Worm (Caenorhabditis elegans) whole organism, L2 larva: ENCODE data around the gene R04B5.5.
A peak's percentile ranks its signal among the peaks of the same experiment; 100 is the strongest.

Experiments
- R02D3.7 ChIP-seq: fragments of 150-350 bp; optimal IDR thresholded peaks from 2 replicates; lab custom pipeline; 2014; ENCODE audit warnings: missing biosample characterization, missing genetic modification characterization
- ZK546.5 ChIP-seq: sonication (generic microtip); optimal IDR thresholded peaks from 2 replicates; lab custom pipeline; 2017; ENCODE audit warnings: missing biosample characterization, missing genetic modification characterization
- alr-1 ChIP-seq: fragments of 150-350 bp; optimal IDR thresholded peaks from 2 replicates; lab custom pipeline; 2014; ENCODE audit warnings: missing biosample characterization, missing genetic modification characterization
- aly-2 ChIP-seq: fragments of 150-350 bp; optimal IDR thresholded peaks from 2 replicates; lab custom pipeline; 2014; ENCODE audit warnings: missing biosample characterization, missing genetic modification characterization
- ama-1 ChIP-seq: fragments of 150-350 bp; optimal IDR thresholded peaks from 2 replicates; lab custom pipeline; 2018; ENCODE audit warnings: inconsistent platforms
- ceh-16 ChIP-seq: fragments of 150-350 bp; optimal IDR thresholded peaks from 2 replicates; lab custom pipeline; 2014; ENCODE audit warnings: missing biosample characterization, missing genetic modification characterization
- ceh-82 ChIP-seq: fragments of 150-350 bp; optimal IDR thresholded peaks from 2 replicates; lab custom pipeline; 2014; ENCODE audit warnings: missing biosample characterization, missing genetic modification characterization
- crh-2 ChIP-seq: sonication (generic microtip); optimal IDR thresholded peaks from 2 replicates; lab custom pipeline; 2017; ENCODE audit warnings: missing biosample characterization, missing genetic modification characterization
- dmd-4 ChIP-seq: sonication (generic microtip); optimal IDR thresholded peaks from 2 replicates; lab custom pipeline; 2017; ENCODE audit warnings: missing biosample characterization, missing genetic modification characterization
- elt-1 ChIP-seq: fragments of 150-350 bp; optimal IDR thresholded peaks from 2 replicates; lab custom pipeline; 2014; ENCODE audit warnings: missing biosample characterization, missing genetic modification characterization
- fos-1 ChIP-seq: fragments of 150-350 bp; optimal IDR thresholded peaks from 2 replicates; lab custom pipeline; 2014; ENCODE audit warnings: missing biosample characterization, missing genetic modification characterization
- gmeb-1 ChIP-seq: fragments of 150-350 bp; optimal IDR thresholded peaks from 2 replicates; lab custom pipeline; 2014; ENCODE audit warnings: missing biosample characterization, missing genetic modification characterization
- lin-11 ChIP-seq: fragments of 150-350 bp; sonication (generic microtip); optimal IDR thresholded peaks from 2 replicates; lab custom pipeline; 2014; ENCODE audit warnings: missing biosample characterization, missing genetic modification characterization, inconsistent platforms, mixed read lengths
- lin-13 ChIP-seq: fragments of 150-350 bp; optimal IDR thresholded peaks from 2 replicates; lab custom pipeline; 2014; ENCODE audit warnings: missing biosample characterization, missing genetic modification reagents, missing genetic modification characterization
- lin-39 ChIP-seq: fragments of 150-350 bp; optimal IDR thresholded peaks from 2 replicates; lab custom pipeline; 2014; ENCODE audit warnings: missing biosample characterization, missing genetic modification reagents, missing genetic modification characterization
- lsy-2 ChIP-seq, 2 experiments: fragments of 150-350 bp in 1 of 2; sonication (generic microtip) in 1 of 2; optimal IDR thresholded peaks; 2 replicates each; lab custom pipeline; 2014 to 2017; ENCODE audit warnings: missing biosample characterization in 2 of 2, missing genetic modification characterization in 2 of 2
- mdl-1 ChIP-seq, 2 experiments: fragments of 150-350 bp in 1 of 2; sonication (generic microtip) in 1 of 2; optimal IDR thresholded peaks; 2 replicates each; lab custom pipeline; 2017; ENCODE audit warnings: missing biosample characterization in 2 of 2, missing genetic modification characterization in 2 of 2
- nhr-10 ChIP-seq: sonication (generic microtip); optimal IDR thresholded peaks from 2 replicates; lab custom pipeline; 2017; ENCODE audit warnings: missing biosample characterization, missing genetic modification characterization
- nhr-11 ChIP-seq: fragments of 150-350 bp; optimal IDR thresholded peaks from 2 replicates; lab custom pipeline; 2014; ENCODE audit warnings: missing biosample characterization, missing genetic modification characterization
- nhr-12 ChIP-seq: fragments of 150-350 bp; optimal IDR thresholded peaks from 2 replicates; lab custom pipeline; 2014; ENCODE audit warnings: missing biosample characterization, missing genetic modification characterization
- nhr-129 ChIP-seq: fragments of 150-350 bp; optimal IDR thresholded peaks from 2 replicates; lab custom pipeline; 2014; ENCODE audit warnings: missing biosample characterization, missing genetic modification characterization
- nhr-237 ChIP-seq: fragments of 150-350 bp; optimal IDR thresholded peaks from 2 replicates; lab custom pipeline; 2014; ENCODE audit warnings: missing biosample characterization, missing genetic modification characterization
- nhr-25 ChIP-seq: fragments of 150-350 bp; sonication (generic microtip); optimal IDR thresholded peaks from 3 replicates; lab custom pipeline; 2014; ENCODE audit warnings: missing biosample characterization, missing genetic modification characterization
- nhr-6 ChIP-seq: fragments of 150-350 bp; optimal IDR thresholded peaks from 2 replicates; lab custom pipeline; 2014; ENCODE audit warnings: missing biosample characterization, missing genetic modification characterization
- nhr-77 ChIP-seq: fragments of 150-350 bp; optimal IDR thresholded peaks from 2 replicates; lab custom pipeline; 2014; ENCODE audit warnings: missing biosample characterization, missing genetic modification characterization
- peb-1 ChIP-seq: fragments of 150-350 bp; optimal IDR thresholded peaks from 2 replicates; lab custom pipeline; 2014; ENCODE audit warnings: missing biosample characterization, missing genetic modification characterization
- skn-1 ChIP-seq: sonication (generic microtip); optimal IDR thresholded peaks from 2 replicates; lab custom pipeline; 2017; ENCODE audit warnings: missing biosample characterization, missing genetic modification characterization
- snpc-4 ChIP-seq: fragments of 150-350 bp; optimal IDR thresholded peaks from 2 replicates; lab custom pipeline; 2014; ENCODE audit warnings: missing biosample characterization, missing genetic modification characterization
- unc-39 ChIP-seq: fragments of 150-350 bp; optimal IDR thresholded peaks from 2 replicates; lab custom pipeline; 2014; ENCODE audit warnings: missing biosample characterization, missing genetic modification characterization
- unc-62 ChIP-seq: fragments of 150-350 bp; optimal IDR thresholded peaks from 2 replicates; lab custom pipeline; 2014; ENCODE audit warnings: missing biosample characterization, missing genetic modification reagents, missing genetic modification characterization
- zag-1 ChIP-seq: fragments of 150-350 bp; optimal IDR thresholded peaks from 2 replicates; lab custom pipeline; 2014; ENCODE audit warnings: missing biosample characterization, missing genetic modification characterization
- ztf-1 ChIP-seq: fragments of 200-800 bp; sonication (Bioruptor generic); conservative IDR thresholded peaks from 2 replicates; pipeline ENCODE4 v1.3.6; 2022; ENCODE audit warnings: missing genetic modification characterization, missing compliant biosample characterization
- ztf-11 ChIP-seq: sonication (generic microtip); optimal IDR thresholded peaks from 2 replicates; lab custom pipeline; 2017; ENCODE audit warnings: missing biosample characterization, missing genetic modification characterization

R04B5.5 gene

DNA sequence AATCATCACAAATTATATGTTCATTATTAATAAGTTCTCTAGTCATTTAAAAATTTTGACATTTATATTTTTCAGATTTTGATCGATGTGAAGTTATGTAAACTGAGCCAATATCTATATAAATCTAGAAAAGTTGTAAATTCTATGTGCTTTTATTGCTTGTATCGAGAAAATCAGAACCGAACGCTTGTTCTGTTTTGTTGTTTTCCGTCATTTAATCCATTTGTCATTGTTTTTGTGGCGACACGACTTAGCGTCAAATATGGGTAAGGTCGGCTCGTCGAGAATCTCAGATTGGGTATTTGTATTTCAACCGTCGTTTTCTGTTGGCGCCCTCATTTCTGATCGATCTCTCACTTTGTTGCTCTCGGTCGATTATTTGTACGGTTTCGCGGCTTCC, 27.0 kb downstream of the R04B5.5 start, which contains the start of gene cht-5:
cht-5 (plus strand) TSS at position 301 of the 400 bp plus-strand sequence.
- TF ChIP-seq snpc-4 (tag; lab: Kevin White, UChicago) (no peak), unc-39 (tag; lab: Kevin White, UChicago) (no peak), ceh-82 (tag; lab: Kevin White, UChicago) (no peak), lin-39 (tag; lab: Kevin White, UChicago) (no peak), nhr-77 (tag; lab: Kevin White, UChicago) (no peak), mdl-1 (tag; optimal IDR thresholded peaks at IDR 0.05; lab: Kevin White, UChicago) (no peak), elt-1 (tag; lab: Kevin White, UChicago) (no peak)

DNA sequence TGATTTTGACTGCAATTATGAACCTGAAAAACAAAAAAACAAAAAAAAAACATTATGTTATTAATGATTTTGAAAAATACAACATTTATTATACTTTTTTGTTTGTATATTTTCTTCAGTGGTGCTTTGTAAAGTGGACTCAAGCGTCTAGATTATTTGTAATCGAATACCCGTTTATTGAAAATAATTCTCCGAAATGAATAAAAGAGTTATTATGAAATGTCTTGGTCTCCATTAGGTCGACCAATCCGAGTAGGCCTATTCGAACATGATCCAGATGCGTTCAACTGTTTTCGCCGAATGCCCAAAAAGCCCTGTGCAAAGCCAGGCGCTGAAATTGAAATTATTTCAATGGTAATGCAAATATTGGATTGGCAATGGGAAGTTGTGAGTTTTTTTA, 30.2 kb downstream of the R04B5.5 start, which contains the start of gene C08B6.5:
C08B6.5 (plus strand) TSS at position 301 of the 400 bp plus-strand sequence.
- TF ChIP-seq nhr-12 (no peak), nhr-11 (tag; lab: Kevin White, UChicago) (no peak), zag-1 (tag; lab: Kevin White, UChicago) (no peak), snpc-4 (tag; lab: Kevin White, UChicago) (no peak), peb-1 (tag; lab: Kevin White, UChicago) (no peak), nhr-237 (no peak), lin-11 (tag; lab: Kevin White, UChicago) (no peak), nhr-129 (no peak), unc-62 (GFP tag; lab: Kevin White, UChicago) (no peak), ZK546.5 (no peak), ama-1 (no peak), ceh-16 (tag; lab: Kevin White, UChicago) (no peak), gmeb-1 (no peak), nhr-25 (tag; lab: Kevin White, UChicago) (no peak)

- TF ChIP-seq lsy-2 (tag; optimal IDR thresholded peaks at IDR 0.05; lab: Kevin White, UChicago): no peak
- TF ChIP-seq ceh-82 (tag; lab: Kevin White, UChicago): no peak
Measured at ce11 chrV:10120898-10121297, 33.6 kb downstream of the R04B5.5 start, which contains the start of gene srxa-18. TSS of gene srxa-18 (minus strand) at chrV:10120997.

DNA sequence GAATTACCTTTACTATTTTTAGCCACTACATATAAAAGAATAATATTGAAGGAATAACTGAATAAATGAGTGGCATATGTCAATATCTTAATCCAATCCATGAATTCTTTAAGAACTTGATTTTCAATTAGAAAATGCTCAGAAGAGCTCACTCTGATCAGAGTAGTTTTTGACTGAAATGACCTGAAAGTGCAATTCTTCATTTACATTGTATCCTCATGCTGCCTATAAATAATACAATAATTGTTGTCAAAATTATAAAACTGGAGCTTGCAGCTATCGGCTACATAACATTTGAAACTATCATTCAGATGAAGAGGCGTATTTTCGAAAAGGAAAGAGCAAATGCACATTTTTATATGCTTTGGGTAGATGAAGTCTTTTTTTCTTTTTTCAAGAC, 35.4 kb downstream of the R04B5.5 start, which contains the start of gene srxa-19:
srxa-19 (minus strand) TSS at position 101 of the 400 bp plus-strand sequence.
- TF ChIP-seq fos-1 (tag; lab: Kevin White, UChicago) (no peak), ztf-1 (GFP tag; lab: Robert Waterston, UW) (no peak), crh-2 (tag; lab: Kevin White, UChicago) (no peak), aly-2 (tag; lab: Kevin White, UChicago) (no peak), snpc-4 (tag; lab: Kevin White, UChicago) (no peak), lin-39 (tag; lab: Kevin White, UChicago) (no peak), elt-1 (tag; lab: Kevin White, UChicago) (no peak), alr-1 (no peak), lin-13 (GFP tag; lab: Kevin White, UChicago) (no peak), ama-1 (no peak), ztf-11 (tag; lab: Kevin White, UChicago) (no peak), nhr-6 (no peak), nhr-10 (tag; lab: Kevin White, UChicago) (no peak), ZK546.5 (no peak)

ce11 chrV:10123324-10123723, 36.0 kb downstream of the R04B5.5 start, which contains the start of gene C08B6.6:
TSS of gene C08B6.6 (plus strand) at chrV:10123624.
- TF ChIP-seq ztf-1 (GFP tag; lab: Robert Waterston, UW): no peak

DNA sequence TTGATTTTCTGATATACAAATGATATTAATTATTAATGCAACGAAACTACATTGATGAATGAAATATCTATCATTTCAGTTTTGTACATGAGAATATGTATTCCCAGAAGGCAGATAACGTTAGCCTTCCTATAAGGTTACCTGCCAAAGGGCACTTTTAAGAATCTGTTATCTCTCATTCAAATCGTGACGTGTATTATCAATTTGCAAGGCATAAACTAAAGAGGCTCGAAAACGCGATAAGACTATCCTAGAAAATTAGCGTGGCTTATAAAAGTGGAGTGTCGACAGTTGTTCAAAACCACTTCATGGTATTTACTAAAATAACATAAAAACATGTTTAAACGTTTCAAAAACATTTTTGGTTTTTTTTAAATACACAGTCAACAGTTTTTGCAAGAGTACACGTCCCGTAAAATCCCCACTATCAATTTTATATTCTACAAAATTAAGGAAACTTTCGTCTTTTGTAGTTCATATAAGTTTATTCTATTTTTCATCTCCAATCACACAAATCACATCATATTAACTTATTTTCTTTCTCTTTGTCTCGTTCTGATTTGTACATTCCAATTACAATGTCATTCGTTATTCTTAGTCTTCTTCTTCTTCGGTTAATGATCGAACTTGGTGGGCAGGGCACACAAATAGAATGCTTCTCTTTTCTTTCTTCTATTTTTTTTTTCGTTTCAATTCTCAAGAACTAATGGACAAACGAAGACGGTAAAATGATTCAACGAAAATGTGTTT, 37.7 kb downstream of the R04B5.5 start, which contains the start of gene C08B6.10:
C08B6.10 (plus strand) TSS at position 700 of the 750 bp plus-strand sequence.
- peak; percentile 20 for TF ChIP-seq fos-1 (tag; lab: Kevin White, UChicago)
- no peak for TF ChIP-seq ztf-1 (GFP tag; lab: Robert Waterston, UW)
- TF ChIP-seq dmd-4 (tag; lab: Kevin White, UChicago): no peak
- no peak for TF ChIP-seq R02D3.7
- no peak for TF ChIP-seq skn-1 (tag; lab: Kevin White, UChicago)
- no peak for TF ChIP-seq lin-13 (GFP tag; lab: Kevin White, UChicago)
- TF ChIP-seq crh-2 (tag; lab: Kevin White, UChicago): no peak
- TF ChIP-seq alr-1: no peak
- TF ChIP-seq, all 48 proteins: peak for 1
